Fruit fly (Drosophila melanogaster) whole organism: ENCODE data around the gene CG31482.

Experiments
- CG8478 ChIP-seq: fragments of >200 bp; optimal IDR thresholded peaks from 2 replicates; lab custom pipeline; 2018; ENCODE audit warnings: inconsistent platforms
- EcR ChIP-seq, 2 experiments: fragments of >200 bp; optimal IDR thresholded peaks; 2 replicates each; lab custom pipeline; 2017; ENCODE audit warnings: missing biosample characterization in 2 of 2, missing genetic modification characterization in 2 of 2, missing genetic modification reagents in 2 of 2
- pan ChIP-seq: fragments of >200 bp; optimal IDR thresholded peaks from 2 replicates; lab custom pipeline; 2017
- usp ChIP-seq: fragments of >200 bp; optimal IDR thresholded peaks from 2 replicates; lab custom pipeline; 2017; ENCODE audit warnings: missing biosample characterization, missing genetic modification characterization, mixed read lengths

- TF ChIP-seq pan (lab: Kevin White, UChicago) (no peak), EcR (GFP tag; optimal IDR thresholded peaks at IDR 0.05; lab: Kevin White, UChicago) (no peak), usp (GFP tag; lab: Kevin White, UChicago) (no peak), CG8478 (no peak)
Observed at dm6 chr3R:6608814-6609213, 7.8 kb downstream of the CG31482 start, which contains the start of gene glob2.
